Fruit fly (Drosophila melanogaster): Measurements from ENCODE around the gene CG31457.

CG31457 gene

dm6 chr3R:23126241-23127022 is 1.3 kb downstream of the CG31457 start, which contains the start of gene CG31365 (continued):
- TF ChIP-seq odd (GFP tag; optimal IDR thresholded peaks at IDR 0.05) (no peak), pan (optimal IDR thresholded peaks at IDR 0.05) (no peak), pan (GFP tag; optimal IDR thresholded peaks at IDR 0.05 in 1 of 2, IDR thresholded peaks at IDR 0.05 in 1 of 2) (no peak), bab2 (GFP tag; optimal IDR thresholded peaks at IDR 0.05) (no peak), unc-4 (GFP tag; IDR thresholded peaks at IDR 0.05; ENCODE audit: partially characterized antibody) (peak; percentile 46; the same call in 1 of the 2 replicates), pum (GFP tag; optimal IDR thresholded peaks at IDR 0.05) (no peak), cg (GFP tag; optimal IDR thresholded peaks at IDR 0.05) (no peak), trh (GFP tag; optimal IDR thresholded peaks at IDR 0.05) (no peak), exex (tag; optimal IDR thresholded peaks at IDR 0.05) (no peak), danr (GFP tag; IDR thresholded peaks at IDR 0.05) (no peak), MBD-R2 (GFP tag; IDR thresholded peaks at IDR 0.05) (peak; percentile 67), Neu2 (GFP tag; optimal IDR thresholded peaks at IDR 0.05; ENCODE audit: borderline replicate concordance) (no peak), CG10274 (GFP tag; optimal IDR thresholded peaks at IDR 0.05) (no peak), CG11398 (GFP tag; optimal IDR thresholded peaks at IDR 0.05) (no peak), CG10543 (GFP tag; optimal IDR thresholded peaks at IDR 0.05) (no peak), NK7.1 (GFP tag; optimal IDR thresholded peaks at IDR 0.05) (no peak), zfh1 (GFP tag; IDR thresholded peaks at IDR 0.05) (0 out of 3 replicates have a peak, but pooled peaks have one; percentile 4), CG30431 (GFP tag; optimal IDR thresholded peaks at IDR 0.05) (no peak), CG17328 (GFP tag; IDR thresholded peaks at IDR 0.05) (no peak), wdn (GFP tag; IDR thresholded peaks at IDR 0.05) (no peak), tx (GFP tag; optimal IDR thresholded peaks at IDR 0.05) (no peak), Elba2 (GFP tag; optimal IDR thresholded peaks at IDR 0.05) (no peak)

- TF ChIP-seq CG17385 (GFP tag; optimal IDR thresholded peaks at IDR 0.05) (no peak), Nf-YC (tag; optimal IDR thresholded peaks at IDR 0.05) (peak; percentile 54), cwo (GFP tag; optimal IDR thresholded peaks at IDR 0.05) (peak; percentile 47), pb (GFP tag; optimal IDR thresholded peaks at IDR 0.05) (no peak), BtbVII (GFP tag; optimal IDR thresholded peaks at IDR 0.05) (peak; percentile 95), sug (tag; optimal IDR thresholded peaks at IDR 0.05) (peak; percentile 43), CG11696 (GFP tag; IDR thresholded peaks at IDR 0.05) (no peak), Dref (GFP tag; IDR thresholded peaks at IDR 0.05) (no peak), CG34376 (GFP tag; optimal IDR thresholded peaks at IDR 0.05) (peak; percentile 76), sd (tag; optimal IDR thresholded peaks at IDR 0.05) (peak; percentile 32), vnd (GFP tag; IDR thresholded peaks at IDR 0.05; ENCODE audit: partially characterized antibody) (0 out of 3 replicates have a peak, but pooled peaks have one; percentile 10), CG10543 (GFP tag; optimal IDR thresholded peaks at IDR 0.05) (peak; percentile 18), grn (GFP tag; optimal IDR thresholded peaks at IDR 0.05) (peak; percentile 64), mirr (GFP tag; optimal IDR thresholded peaks at IDR 0.05) (peak; percentile 77), Fer1 (GFP tag; optimal IDR thresholded peaks at IDR 0.05) (peak; percentile 1), CG12071 (GFP tag; optimal IDR thresholded peaks at IDR 0.05) (no peak), CG2120 (GFP tag; optimal IDR thresholded peaks at IDR 0.05) (no peak), CG12744 (GFP tag; optimal IDR thresholded peaks at IDR 0.05) (no peak), z (GFP tag; IDR thresholded peaks at IDR 0.05) (0 out of 3 replicates have a peak, but pooled peaks have one; percentile 42), cg (GFP tag; optimal IDR thresholded peaks at IDR 0.05) (peak; percentile 20)
Observed at dm6 chr3R:23120933-23121332, 6.8 kb downstream of the CG31457 start.
